Fruit fly (Drosophila melanogaster): ENCODE measurements around the gene CG7432.

dm6 chr3R:19632685-19633116 lies 32.1 kb upstream of the CG7432 start, which contains the start of gene CG6231:
- TF ChIP-seq bab1 (GFP tag; optimal IDR thresholded peaks at IDR 0.05) (no peak), kay (GFP tag; ENCODE audit: borderline replicate concordance) (no peak), ovo (GFP tag; optimal IDR thresholded peaks at IDR 0.05) (no peak), toe (GFP tag; optimal IDR thresholded peaks at IDR 0.05) (no peak), Hr96 (GFP tag; optimal IDR thresholded peaks at IDR 0.05) (no peak), Crg-1 (GFP tag; optimal IDR thresholded peaks at IDR 0.05) (no peak), pad (GFP tag; optimal IDR thresholded peaks at IDR 0.05) (no peak), Mnt (GFP tag; optimal IDR thresholded peaks at IDR 0.05) (peak; percentile 76), cic (GFP tag; optimal IDR thresholded peaks at IDR 0.05) (no peak), CG11617 (GFP tag; optimal IDR thresholded peaks at IDR 0.05) (no peak), cnc (optimal IDR thresholded peaks at IDR 0.05) (no peak)

All from whole organism, adult.